Worm (Caenorhabditis elegans) whole organism, L4/young adult: ENCODE measurements around the gene Y73C8C.10.

Experiments
- W03F9.2 ChIP-seq: fragments of 150-350 bp; optimal IDR thresholded peaks from 2 replicates; lab custom pipeline; 2014; ENCODE audit warnings: missing biosample characterization, missing genetic modification characterization
- dao-5 ChIP-seq: sonication (generic microtip); optimal IDR thresholded peaks from 2 replicates; lab custom pipeline; 2016; ENCODE audit warnings: missing genotype, missing genetic modification characterization, moderate library complexity, missing compliant biosample characterization
- him-1 ChIP-seq: sonication (generic microtip); optimal IDR thresholded peaks from 2 replicates; lab custom pipeline; 2016; ENCODE audit warnings: missing genotype, missing genetic modification reagents, missing genetic modification characterization, missing compliant biosample characterization

DNA sequence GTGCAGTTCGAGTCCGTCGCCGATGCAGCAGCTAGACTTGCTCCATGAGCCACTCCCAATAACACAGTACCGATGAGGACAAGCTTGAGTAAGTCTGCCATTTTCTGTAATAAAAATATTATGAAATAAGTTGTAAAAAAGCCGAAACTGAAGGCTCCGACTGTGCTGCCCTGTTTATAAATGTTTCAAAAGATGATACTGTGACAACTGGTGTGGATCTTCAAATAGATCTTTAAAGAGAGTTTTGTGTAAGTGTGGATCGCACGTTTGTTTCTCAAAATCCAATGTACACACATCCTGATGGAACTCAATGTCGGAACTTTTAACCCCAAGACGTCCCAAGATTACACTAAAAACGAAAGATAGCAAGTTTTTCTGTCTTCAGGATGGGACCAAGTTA is 41.1 kb upstream of the Y73C8C.10 start, which contains the start of gene C36C5.15:
- TF ChIP-seq him-1 (tag; lab: Kevin White, UChicago) (no peak), dao-5 (tag; lab: Kevin White, UChicago) (no peak), W03F9.2 (tag; lab: Kevin White, UChicago) (no peak)
